Worm (Caenorhabditis elegans) whole organism, L2 larva: Measurements from ENCODE around the gene ttr-1.

Experiments
- ZK546.5 ChIP-seq: sonication (generic microtip); optimal IDR thresholded peaks from 2 replicates; lab custom pipeline; 2017; ENCODE audit warnings: missing biosample characterization, missing genetic modification characterization
- alr-1 ChIP-seq: fragments of 150-350 bp; optimal IDR thresholded peaks from 2 replicates; lab custom pipeline; 2014; ENCODE audit warnings: missing biosample characterization, missing genetic modification characterization
- ama-1 ChIP-seq: fragments of 150-350 bp; optimal IDR thresholded peaks from 2 replicates; lab custom pipeline; 2018; ENCODE audit warnings: inconsistent platforms
- dmd-4 ChIP-seq: sonication (generic microtip); optimal IDR thresholded peaks from 2 replicates; lab custom pipeline; 2017; ENCODE audit warnings: missing biosample characterization, missing genetic modification characterization
- egl-27 ChIP-seq: sonication (generic microtip); optimal IDR thresholded peaks from 3 replicates; lab custom pipeline; 2017; ENCODE audit warnings: missing biosample characterization, missing genetic modification reagents, missing genetic modification characterization
- fos-1 ChIP-seq: fragments of 150-350 bp; optimal IDR thresholded peaks from 2 replicates; lab custom pipeline; 2014; ENCODE audit warnings: missing biosample characterization, missing genetic modification characterization
- mdl-1 ChIP-seq, 2 experiments: fragments of 150-350 bp in 1 of 2; sonication (generic microtip) in 1 of 2; optimal IDR thresholded peaks; 2 replicates each; lab custom pipeline; 2017; ENCODE audit warnings: missing biosample characterization in 2 of 2, missing genetic modification characterization in 2 of 2
- ztf-11 ChIP-seq: sonication (generic microtip); optimal IDR thresholded peaks from 2 replicates; lab custom pipeline; 2017; ENCODE audit warnings: missing biosample characterization, missing genetic modification characterization
- ztf-4 ChIP-seq: fragments of 150-350 bp; optimal IDR thresholded peaks from 2 replicates; lab custom pipeline; 2014; ENCODE audit warnings: missing biosample characterization, missing genetic modification characterization

ce11 chrIII:9950244-9950643 lies 21.4 kb downstream of the ttr-1 start, which contains the start of gene K03H1.13:
- TF ChIP-seq dmd-4 (no peak), ZK546.5 (tag; lab: Kevin White, UChicago) (no peak), ztf-4 (tag; lab: Kevin White, UChicago) (no peak), fos-1 (tag; lab: Kevin White, UChicago) (no peak), egl-27 (no peak), alr-1 (tag; lab: Kevin White, UChicago) (no peak), mdl-1 (tag; optimal IDR thresholded peaks at IDR 0.05; lab: Kevin White, UChicago) (no peak), ztf-11 (no peak), ama-1 (lab: Kevin White, UChicago) (no peak)
